Worm (Caenorhabditis elegans): Measurements from ENCODE around the gene C04G2.5.

The C04G2.5 gene

DNA sequence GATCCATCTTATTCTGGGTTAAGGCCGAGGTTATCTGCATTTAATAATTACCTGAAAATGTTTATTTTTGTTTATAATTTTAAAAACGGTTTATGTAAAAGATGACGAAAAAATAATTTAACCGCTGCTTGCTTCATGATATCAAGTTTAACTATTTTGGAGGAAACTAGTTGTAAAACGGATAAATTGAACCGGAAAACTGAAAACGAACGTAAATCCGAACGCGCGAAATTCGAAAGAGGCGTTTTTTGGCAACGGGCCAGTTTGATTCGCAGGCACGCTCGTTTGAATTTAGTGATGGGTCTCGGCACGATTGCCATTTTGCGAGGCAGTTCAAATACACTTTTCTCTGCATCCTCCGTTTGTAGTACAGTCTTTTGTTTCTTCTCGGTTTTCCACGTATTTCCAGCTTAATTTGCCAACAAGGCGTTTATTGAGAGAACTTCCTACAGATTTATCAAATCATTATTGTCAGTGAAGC, 33.9 kb upstream of the C04G2.5 start, which contains the start of the genes gtbp-1 and K08F4.3 (continued):
- TF ChIP-seq nhr-111 (GFP tag; optimal IDR thresholded peaks at IDR 0.05): no peak
- TF ChIP-seq ceh-32 (tag; optimal IDR thresholded peaks at IDR 0.05; ENCODE audit: poor library complexity): no peak
- no peak for TF ChIP-seq Y48G9A.11 (GFP tag; IDR thresholded peaks at IDR 0.05)
- TF ChIP-seq gei-8 (GFP tag; optimal IDR thresholded peaks at IDR 0.05): no peak
- no peak for TF ChIP-seq nhr-28 (tag; optimal IDR thresholded peaks at IDR 0.05)
- TF ChIP-seq mxl-2 (GFP tag; conservative IDR thresholded peaks at IDR 0.05): no peak
- no peak for TF ChIP-seq fos-1 (tag; optimal IDR thresholded peaks at IDR 0.05)
- no peak for TF ChIP-seq duxl-1 (tag; optimal IDR thresholded peaks at IDR 0.05; ENCODE audit: poor library complexity)
- TF ChIP-seq T26A8.4 (GFP tag; IDR thresholded peaks at IDR 0.05): no peak
- TF ChIP-seq unc-130 (GFP tag; optimal IDR thresholded peaks at IDR 0.05): peak; percentile 32
- peak; percentile 57 for TF ChIP-seq rbr-2 (tag; optimal IDR thresholded peaks at IDR 0.05)
- no peak for TF ChIP-seq spr-1 (tag; optimal IDR thresholded peaks at IDR 0.05)
- TF ChIP-seq F37D6.2 (tag; optimal IDR thresholded peaks at IDR 0.05): no peak
- TF ChIP-seq dpl-1 (GFP tag; optimal IDR thresholded peaks at IDR 0.05): peak; percentile 90
- no peak for TF ChIP-seq T20F7.1 (GFP tag; optimal IDR thresholded peaks at IDR 0.05)
- no peak for TF ChIP-seq snpc-1.2 (GFP tag; IDR thresholded peaks at IDR 0.05)
- no peak for TF ChIP-seq saeg-2 (GFP tag; IDR thresholded peaks at IDR 0.05)
- TF ChIP-seq madf-9 (GFP tag; conservative IDR thresholded peaks at IDR 0.05): no peak
- TF ChIP-seq zip-11 (GFP tag; IDR thresholded peaks at IDR 0.05): no peak
- TF ChIP-seq jun-1 (tag; optimal IDR thresholded peaks at IDR 0.05): no peak
- TF ChIP-seq tra-1 (GFP tag; IDR thresholded peaks at IDR 0.05): no peak
- peak; percentile 69 for TF ChIP-seq nhr-6 (tag; optimal IDR thresholded peaks at IDR 0.05)
- TF ChIP-seq unc-39 (tag; optimal IDR thresholded peaks at IDR 0.05): no peak
- TF ChIP-seq arid-1 (GFP tag; conservative IDR thresholded peaks at IDR 0.05): no peak
- TF ChIP-seq ctbp-1 (GFP tag; IDR thresholded peaks at IDR 0.05): no peak

- TF ChIP-seq mep-1 (tag; optimal IDR thresholded peaks at IDR 0.05) (no peak), duxl-1 (tag; optimal IDR thresholded peaks at IDR 0.05; ENCODE audit: poor library complexity) (no peak), saeg-2 (GFP tag; IDR thresholded peaks at IDR 0.05) (no peak), aha-1 (tag) (peak; percentile 60), dmd-6 (GFP tag; IDR thresholded peaks at IDR 0.05) (no peak), nhr-76 (tag; optimal IDR thresholded peaks at IDR 0.05) (no peak)
Observed at ce11 chrIV:10128446-10128845, 33.4 kb upstream of the C04G2.5 start.

DNA sequence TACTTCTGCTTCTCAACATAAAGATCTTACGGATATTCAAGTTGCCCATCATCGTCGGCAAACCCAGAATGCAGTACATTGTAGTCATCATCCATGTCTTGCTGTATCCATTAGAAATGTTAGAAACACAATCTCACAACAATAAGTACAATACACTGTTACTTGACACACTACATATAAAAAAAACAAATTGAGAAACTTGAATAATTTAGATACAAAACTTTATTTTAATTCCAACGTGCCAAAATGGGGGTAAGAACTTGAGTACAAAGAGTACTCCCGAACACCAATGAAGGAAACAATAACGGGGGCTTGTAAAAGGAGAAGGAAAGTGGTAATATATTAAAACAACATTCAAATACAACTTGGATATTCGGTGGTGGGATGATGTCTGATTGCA, 31.5 kb upstream of the C04G2.5 start, which contains the start of gene ctf-18:
ctf-18 (minus strand) TSS at position 101 of the 400 bp plus-strand sequence.
- TF ChIP-seq aha-1 (tag) (peak; percentile 43), ama-1 (optimal IDR thresholded peaks at IDR 0.05) (peak; percentile 60), F10B5.3 (tag; optimal IDR thresholded peaks at IDR 0.05) (no peak)

ce11 chrIV:10122205-10122604, 27.1 kb upstream of the C04G2.5 start, which contains the start of gene irld-21:
TSS of gene irld-21 (minus strand) at chrIV:10122305.
- no peak for TF ChIP-seq ces-1 (GFP tag; optimal IDR thresholded peaks at IDR 0.05)
- no peak for TF ChIP-seq T26A8.4 (GFP tag; IDR thresholded peaks at IDR 0.05)
- TF ChIP-seq fos-1 (tag; optimal IDR thresholded peaks at IDR 0.05): no peak
- no peak for TF ChIP-seq zfp-3 (GFP tag; conservative IDR thresholded peaks at IDR 0.05)
- TF ChIP-seq spr-3 (GFP tag; optimal IDR thresholded peaks at IDR 0.05): no peak
- TF ChIP-seq php-3 (GFP tag; IDR thresholded peaks at IDR 0.05): no peak
- no peak for TF ChIP-seq Y5F2A.4 (GFP tag; optimal IDR thresholded peaks at IDR 0.05)
- TF ChIP-seq attf-4 (tag; optimal IDR thresholded peaks at IDR 0.05): no peak
- no peak for TF ChIP-seq hmg-1.1 (GFP tag; IDR thresholded peaks at IDR 0.05)
- TF ChIP-seq F10B5.3 (tag; optimal IDR thresholded peaks at IDR 0.05): no peak
- no peak for TF ChIP-seq daf-16 (GFP tag; optimal IDR thresholded peaks at IDR 0.05)
- TF ChIP-seq daf-16 (tag; optimal IDR thresholded peaks at IDR 0.05): no peak
- TF ChIP-seq set-16 (GFP tag; IDR thresholded peaks at IDR 0.05): no peak
- no peak for TF ChIP-seq tra-1 (GFP tag; IDR thresholded peaks at IDR 0.05)
- no peak for TF ChIP-seq zip-11 (GFP tag; IDR thresholded peaks at IDR 0.05)
- no peak for TF ChIP-seq F37D6.2 (tag; optimal IDR thresholded peaks at IDR 0.05)
- no peak for TF ChIP-seq rbr-2 (tag; optimal IDR thresholded peaks at IDR 0.05)

Data from whole organism, L4 larva.